Fruit fly (Drosophila melanogaster): Measurements from ENCODE around the gene CG10405.
A peak's percentile ranks its signal among the peaks of the same experiment; 100 is the strongest.

Gene CG10405

DNA sequence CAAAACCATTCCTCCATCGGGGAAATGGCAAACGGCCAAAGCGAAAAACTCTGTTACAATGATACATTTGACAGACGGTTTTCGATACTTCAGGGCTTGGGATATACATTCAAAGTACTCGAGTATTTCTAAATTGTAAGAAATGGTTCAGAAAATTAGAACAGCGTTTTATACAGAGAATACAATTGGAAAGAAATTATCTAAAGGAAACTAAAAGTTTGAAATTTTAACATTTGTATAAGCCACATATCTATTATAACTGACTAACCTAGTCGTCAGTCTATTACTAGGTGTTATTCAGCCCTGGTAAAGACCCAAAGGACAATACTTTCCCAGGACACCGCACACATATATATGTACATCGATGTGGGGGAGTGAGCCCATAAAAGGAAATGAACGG, 22.2 kb downstream of the CG10405 start (continued):
- TF ChIP-seq CG6272 (GFP tag; IDR thresholded peaks at IDR 0.05) (no peak), CG10543 (GFP tag; optimal IDR thresholded peaks at IDR 0.05) (peak; percentile 45), CG6813 (GFP tag; optimal IDR thresholded peaks at IDR 0.05) (peak; percentile 15), Xbp1 (GFP tag; optimal IDR thresholded peaks at IDR 0.05) (peak; percentile 7), tap (tag; optimal IDR thresholded peaks at IDR 0.05) (peak; percentile 32), twi (tag; optimal IDR thresholded peaks at IDR 0.05) (no peak), onecut (GFP tag; IDR thresholded peaks at IDR 0.05) (no peak), CG11695 (GFP tag; IDR thresholded peaks at IDR 0.05) (0 out of 3 replicates have a peak, but pooled peaks have one; percentile 16), bsh (GFP tag; optimal IDR thresholded peaks at IDR 0.05) (peak in 1 of 2 experiments; percentile 23), chn (GFP tag; optimal IDR thresholded peaks at IDR 0.05) (no peak), Abd-B (GFP tag; optimal IDR thresholded peaks at IDR 0.05) (no peak), hb (GFP tag; IDR thresholded peaks at IDR 0.05; ENCODE audit: partially characterized antibody) (no peak), lab (GFP tag; optimal IDR thresholded peaks at IDR 0.05) (peak; percentile 68), CG12659 (GFP tag; optimal IDR thresholded peaks at IDR 0.05) (peak; percentile 23), Fer2 (tag; optimal IDR thresholded peaks at IDR 0.05) (peak; percentile 24), tgo (GFP tag; IDR thresholded peaks at IDR 0.05) (0 out of 3 replicates have a peak, but pooled peaks have one; percentile 30), Rfx (GFP tag; IDR thresholded peaks at IDR 0.05) (peak; percentile 27; the same call in 1 of the 2 replicates), cwo (GFP tag; optimal IDR thresholded peaks at IDR 0.05) (peak; percentile 45), CG16813 (GFP tag; IDR thresholded peaks at IDR 0.05; ENCODE audit: partially characterized antibody) (no peak), CG15269 (tag; optimal IDR thresholded peaks at IDR 0.05) (no peak), CG3838 (GFP tag; optimal IDR thresholded peaks at IDR 0.05) (no peak), tin (GFP tag; optimal IDR thresholded peaks at IDR 0.05) (peak; percentile 20), Mad (GFP tag; optimal IDR thresholded peaks at IDR 0.05) (no peak), hth (optimal IDR thresholded peaks at IDR 0.05) (no peak), CG10267 (tag; optimal IDR thresholded peaks at IDR 0.05) (peak; percentile 32), tio (GFP tag; optimal IDR thresholded peaks at IDR 0.05) (no peak), dmrt99B (tag; optimal IDR thresholded peaks at IDR 0.05) (no peak), Xrp1 (GFP tag; IDR thresholded peaks at IDR 0.05) (peak; percentile 45; the same call in 1 of the 2 replicates), CG13287 (GFP tag; IDR thresholded peaks at IDR 0.05; ENCODE audit: partially characterized antibody) (no peak), MBD-R2 (GFP tag; IDR thresholded peaks at IDR 0.05) (no peak), sima (GFP tag; optimal IDR thresholded peaks at IDR 0.05) (no peak), CG12299 (tag; optimal IDR thresholded peaks at IDR 0.05) (peak; percentile 49), CG15479 (GFP tag; optimal IDR thresholded peaks at IDR 0.05) (no peak), CG2120 (GFP tag; optimal IDR thresholded peaks at IDR 0.05) (peak; percentile 58), HHEX (GFP tag; optimal IDR thresholded peaks at IDR 0.05) (peak; percentile 0), CG13894 (tag; optimal IDR thresholded peaks at IDR 0.05) (peak; percentile 64), Pdp1 (GFP tag; optimal IDR thresholded peaks at IDR 0.05) (no peak), CG10147 (GFP tag; optimal IDR thresholded peaks at IDR 0.05) (peak; percentile 47), Hmx (GFP tag; optimal IDR thresholded peaks at IDR 0.05) (no peak), CG8924 (tag; optimal IDR thresholded peaks at IDR 0.05) (peak; percentile 54), CG31388 (GFP tag; optimal IDR thresholded peaks at IDR 0.05) (no peak), Vsx1 (GFP tag; optimal IDR thresholded peaks at IDR 0.05) (no peak), CG8388 (GFP tag; optimal IDR thresholded peaks at IDR 0.05) (no peak), Hsf (GFP tag; optimal IDR thresholded peaks at IDR 0.05) (no peak), CG9437 (GFP tag; optimal IDR thresholded peaks at IDR 0.05) (no peak), Stat92E (GFP tag; optimal IDR thresholded peaks at IDR 0.05) (no peak), CG17385 (GFP tag; optimal IDR thresholded peaks at IDR 0.05) (peak; percentile 17), CG9932 (GFP tag; IDR thresholded peaks at IDR 0.05) (peak; percentile 19; the same call in 1 of the 2 replicates), Sox102F (GFP tag; optimal IDR thresholded peaks at IDR 0.05) (peak; percentile 29)
